Worm (Caenorhabditis elegans) whole organism, L1 larva: ENCODE data around the gene F22F4.9.

Experiments used
- C16A3.4 ChIP-seq: fragments of 150-350 bp; optimal IDR thresholded peaks from 2 replicates; lab custom pipeline; 2014; ENCODE audit warnings: missing biosample characterization, missing genetic modification characterization
- fkh-10 ChIP-seq: sonication (generic microtip); optimal IDR thresholded peaks from 2 replicates; lab custom pipeline; 2017; ENCODE audit warnings: missing biosample characterization, missing genetic modification reagents, missing genetic modification characterization
- snpc-4 ChIP-seq: fragments of 150-350 bp; optimal IDR thresholded peaks from 2 replicates; lab custom pipeline; 2014; ENCODE audit warnings: missing biosample characterization, missing genetic modification characterization
- unc-62 ChIP-seq: fragments of 150-350 bp; optimal IDR thresholded peaks from 2 replicates; lab custom pipeline; 2014; ENCODE audit warnings: missing biosample characterization, missing genetic modification reagents, missing genetic modification characterization

ce11 chrX:5975228-5975627 is 24.1 kb downstream of the F22F4.9 start:
- TF ChIP-seq fkh-10 (GFP tag; lab: Kevin White, UChicago) = no peak
- no peak for TF ChIP-seq unc-62 (GFP tag; lab: Kevin White, UChicago)
- TF ChIP-seq C16A3.4 = no peak
- TF ChIP-seq snpc-4 (tag; lab: Kevin White, UChicago) = no peak
